Worm (Caenorhabditis elegans) whole organism, L4/young adult: ENCODE measurements around the gene srlf-15.

Experiments
- W03F9.2 ChIP-seq: fragments of 150-350 bp; optimal IDR thresholded peaks from 2 replicates; lab custom pipeline; 2014; ENCODE audit warnings: missing biosample characterization, missing genetic modification characterization
- dao-5 ChIP-seq: sonication (generic microtip); optimal IDR thresholded peaks from 2 replicates; lab custom pipeline; 2016; ENCODE audit warnings: missing genotype, missing genetic modification characterization, moderate library complexity, missing compliant biosample characterization
- him-1 ChIP-seq: sonication (generic microtip); optimal IDR thresholded peaks from 2 replicates; lab custom pipeline; 2016; ENCODE audit warnings: missing genotype, missing genetic modification reagents, missing genetic modification characterization, missing compliant biosample characterization

ce11 chrII:11052526-11052925 lies 16.7 kb downstream of the srlf-15 start:
- TF ChIP-seq him-1 (tag; lab: Kevin White, UChicago) (no peak), dao-5 (no peak), W03F9.2 (tag; lab: Kevin White, UChicago) (no peak)
